Worm (Caenorhabditis elegans) whole organism, L4 larva: Measurements from ENCODE around the gene mes-6.

Experiments used
- Y5F2A.4 ChIP-seq: fragments of 200-800 bp; sonication (Bioruptor generic); optimal IDR thresholded peaks from 2 replicates; lab custom pipeline; 2018; ENCODE audit warnings: mild to moderate bottlenecking, missing genetic modification characterization, missing compliant biosample characterization
- aha-1 ChIP-seq: fragments of 150-350 bp; peaks from one replicate; lab custom pipeline; 2014; ENCODE audit warnings: missing biosample characterization, missing genetic modification characterization
- fkh-10 ChIP-seq: fragments of 150-350 bp; optimal IDR thresholded peaks from 2 replicates; lab custom pipeline; 2014; ENCODE audit warnings: missing biosample characterization, missing genetic modification reagents, missing genetic modification characterization
- hmg-1.1 ChIP-seq: fragments of 200-800 bp; sonication (Bioruptor generic); IDR thresholded peaks from 2 replicates; pipeline ENCODE4 v1.3.6; 2022; ENCODE audit warnings: missing genetic modification reagents, missing genetic modification characterization, missing compliant biosample characterization
- lin-13 ChIP-seq: fragments of 150-350 bp; optimal IDR thresholded peaks from 2 replicates; lab custom pipeline; 2014; ENCODE audit warnings: missing biosample characterization, missing genetic modification reagents, missing genetic modification characterization
- lin-15B ChIP-seq: fragments of 150-350 bp; sonication (generic microtip); optimal IDR thresholded peaks from 3 replicates; lab custom pipeline; 2014; ENCODE audit warnings: missing biosample characterization, missing genetic modification characterization
- nhr-11 ChIP-seq: fragments of 150-350 bp; optimal IDR thresholded peaks from 2 replicates; lab custom pipeline; 2014; ENCODE audit warnings: missing biosample characterization, missing genetic modification characterization
- nhr-28 ChIP-seq: fragments of 150-350 bp; optimal IDR thresholded peaks from 2 replicates; lab custom pipeline; 2014; ENCODE audit warnings: missing biosample characterization, missing genetic modification characterization
- spr-3 ChIP-seq: fragments of 200-800 bp; sonication (Bioruptor generic); optimal IDR thresholded peaks from 2 replicates; lab custom pipeline; 2018; ENCODE audit warnings: mild to moderate bottlenecking, missing genetic modification characterization, missing compliant biosample characterization
- unc-130 ChIP-seq: sonication (generic microtip); optimal IDR thresholded peaks from 2 replicates; lab custom pipeline; 2016; ENCODE audit warnings: missing genetic modification reagents, missing genetic modification characterization, missing compliant biosample characterization
- unc-39 ChIP-seq: sonication (generic microtip); optimal IDR thresholded peaks from 2 replicates; lab custom pipeline; 2017; ENCODE audit warnings: missing biosample characterization, missing genetic modification characterization
- ztf-11 ChIP-seq: fragments of 150-350 bp; optimal IDR thresholded peaks from 2 replicates; lab custom pipeline; 2014; ENCODE audit warnings: missing biosample characterization, missing genetic modification characterization
- ztf-7 ChIP-seq: fragments of 150-350 bp; optimal IDR thresholded peaks from 2 replicates; lab custom pipeline; 2014; ENCODE audit warnings: missing biosample characterization, missing genetic modification characterization

ce11 chrIV:8534189-8534588 lies 23.1 kb downstream of the mes-6 start:
- TF ChIP-seq lin-13 (no peak), lin-15B (tag; lab: Kevin White, UChicago) (no peak), nhr-28 (tag; lab: Kevin White, UChicago) (no peak), spr-3 (GFP tag; lab: Kevin White, UChicago) (no peak), nhr-11 (tag; lab: Kevin White, UChicago) (no peak), aha-1 (tag; lab: Kevin White, UChicago) (no peak), unc-130 (no peak), Y5F2A.4 (no peak), fkh-10 (GFP tag; lab: Kevin White, UChicago) (no peak), ztf-11 (tag; lab: Kevin White, UChicago) (no peak), unc-39 (tag; lab: Kevin White, UChicago) (no peak), ztf-7 (tag; lab: Kevin White, UChicago) (no peak), hmg-1.1 (no peak)
